Worm (Caenorhabditis elegans): ENCODE measurements around the gene ZC449.4.

ZC449.4 gene

DNA sequence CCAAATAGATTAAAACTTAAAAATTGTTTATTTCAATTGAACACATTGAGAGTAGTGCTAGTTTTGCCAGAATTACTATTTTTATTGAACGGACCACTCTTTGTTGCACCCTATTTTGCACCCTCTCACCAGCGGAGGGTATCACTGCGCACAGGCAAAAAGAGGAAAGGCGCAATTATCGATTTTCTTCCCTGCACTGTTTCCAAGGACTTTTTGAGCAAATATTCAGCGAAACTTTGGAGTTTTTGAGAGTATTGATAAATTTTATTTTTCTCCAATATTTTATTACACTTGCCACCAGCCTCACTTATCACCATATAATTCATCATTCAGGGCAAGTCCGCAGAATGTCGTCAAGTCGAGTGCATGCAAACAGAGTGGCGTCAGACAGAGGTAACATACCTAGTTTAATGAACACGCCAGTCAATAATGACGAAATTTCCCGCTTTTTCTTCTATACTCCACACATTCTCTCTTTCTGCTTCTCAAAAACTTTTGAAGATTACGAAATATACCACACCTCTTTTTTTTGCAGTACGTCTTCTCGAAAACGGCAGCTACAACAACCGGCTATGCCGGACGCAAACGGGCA, 15.6 kb downstream of the ZC449.4 start:
- peak; percentile 23 for TF ChIP-seq ceh-39 (tag; optimal IDR thresholded peaks at IDR 0.05)
- no peak for TF ChIP-seq snpc-4 (tag; optimal IDR thresholded peaks at IDR 0.05)
- no peak for TF ChIP-seq cnd-1 (tag; optimal IDR thresholded peaks at IDR 0.05)
- peak; percentile 46 for TF ChIP-seq mep-1 (tag; optimal IDR thresholded peaks at IDR 0.05)

DNA sequence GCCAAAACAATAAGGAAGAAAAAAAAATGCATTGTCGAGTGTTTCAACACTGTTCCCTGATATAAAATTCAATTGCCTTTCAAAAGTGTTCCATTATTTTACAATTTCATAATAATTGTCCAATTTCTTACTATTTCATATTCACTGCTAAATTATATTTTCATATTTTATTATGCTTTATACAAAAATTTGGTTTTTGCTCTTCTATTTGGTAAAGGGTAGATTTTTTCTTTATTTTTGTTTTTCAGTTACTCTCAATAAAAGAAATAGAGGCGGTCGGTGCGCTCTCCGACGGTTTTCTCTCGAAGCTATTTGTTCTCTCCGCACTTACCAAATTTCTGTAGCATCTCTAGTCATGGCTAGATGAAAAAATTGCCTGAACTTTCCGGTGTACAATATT, 16.2 kb downstream of the ZC449.4 start, which contains the start of gene sek-3:
sek-3 (plus strand) TSS at position 301 of the 400 bp plus-strand sequence.
- TF ChIP-seq ces-1 (GFP tag; optimal IDR thresholded peaks at IDR 0.05), result no peak
- no peak for TF ChIP-seq sptf-1 (tag; optimal IDR thresholded peaks at IDR 0.05)
- no peak for TF ChIP-seq lsy-2 (tag; optimal IDR thresholded peaks at IDR 0.05)
- no peak for TF ChIP-seq ceh-43 (GFP tag; optimal IDR thresholded peaks at IDR 0.05)
- no peak for TF ChIP-seq cnd-1 (tag; optimal IDR thresholded peaks at IDR 0.05)
- TF ChIP-seq hlh-1 (tag; optimal IDR thresholded peaks at IDR 0.05), result no peak

DNA sequence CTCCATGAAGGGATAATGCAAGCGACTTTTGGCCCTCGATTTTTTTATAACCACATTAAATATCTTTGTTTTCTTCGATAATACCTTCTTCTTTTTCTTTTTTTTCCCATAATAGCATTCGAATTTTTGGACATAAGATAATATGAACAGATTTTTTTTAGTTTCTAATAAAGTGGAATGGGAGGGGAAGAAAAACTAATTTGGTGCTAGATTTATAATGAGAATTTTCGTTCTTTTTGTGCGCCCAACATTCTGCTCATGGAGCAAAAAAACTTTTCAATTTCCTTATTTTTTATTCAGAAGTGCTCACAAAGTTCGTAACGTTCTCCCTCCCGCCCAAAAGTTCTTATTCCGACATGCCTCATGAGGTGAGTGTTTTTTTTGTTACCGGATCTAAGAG, 18.0 kb downstream of the ZC449.4 start, which contains the start of gene ZC449.8:
ZC449.8 (plus strand) TSS at position 301 of the 400 bp plus-strand sequence.
- no peak for TF ChIP-seq blmp-1 (tag; optimal IDR thresholded peaks at IDR 0.05)
- no peak for TF ChIP-seq snpc-4 (tag; optimal IDR thresholded peaks at IDR 0.05)
- TF ChIP-seq drap-1 (GFP tag; optimal IDR thresholded peaks at IDR 0.05), result no peak
- TF ChIP-seq pha-4 (tag; optimal IDR thresholded peaks at IDR 0.05), result no peak
- no peak for TF ChIP-seq ham-2 (GFP tag; optimal IDR thresholded peaks at IDR 0.05)
- TF ChIP-seq flh-1 (GFP tag; optimal IDR thresholded peaks at IDR 0.05), result no peak
- TF ChIP-seq elt-1 (tag; optimal IDR thresholded peaks at IDR 0.05; ENCODE audit: borderline replicate concordance, insufficient read depth), result no peak
- no peak for TF ChIP-seq mls-2 (tag; optimal IDR thresholded peaks at IDR 0.05)
- TF ChIP-seq M03D4.4 (tag; optimal IDR thresholded peaks at IDR 0.05), result no peak
- TF ChIP-seq zip-8 (tag; optimal IDR thresholded peaks at IDR 0.05), result no peak
- TF ChIP-seq sem-2 (GFP tag; optimal IDR thresholded peaks at IDR 0.05), result no peak
- TF ChIP-seq unc-120 (tag; optimal IDR thresholded peaks at IDR 0.05; ENCODE audit: poor library complexity, severe bottlenecking), result no peak
- no peak for TF ChIP-seq ztf-11 (tag; optimal IDR thresholded peaks at IDR 0.05)
- no peak for TF ChIP-seq nhr-12 (tag; optimal IDR thresholded peaks at IDR 0.05)
- TF ChIP-seq ceh-83 (GFP tag; optimal IDR thresholded peaks at IDR 0.05), result no peak
- no peak for TF ChIP-seq nhr-2 (tag; optimal IDR thresholded peaks at IDR 0.05)
- TF ChIP-seq mep-1 (tag; optimal IDR thresholded peaks at IDR 0.05), result no peak

DNA sequence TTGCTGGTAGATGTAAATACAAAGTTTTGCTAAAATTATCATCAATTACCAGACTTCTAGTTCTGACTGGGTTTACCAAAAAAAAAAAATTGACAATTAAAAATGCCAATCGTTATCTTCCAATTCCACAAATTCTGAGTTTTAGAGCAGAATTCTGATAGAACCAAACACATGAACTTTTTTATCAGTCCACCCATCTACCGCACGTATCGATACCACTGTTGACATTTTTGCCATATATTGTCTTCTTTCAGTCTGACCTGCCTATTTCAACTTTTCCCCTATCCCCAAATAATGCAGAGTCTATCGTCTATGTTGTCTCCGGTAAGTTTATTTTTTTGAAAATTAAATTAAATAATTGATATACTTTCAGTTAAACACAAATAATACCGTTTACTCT, 19.9 kb downstream of the ZC449.4 start, which contains the start of gene ZC449.7:
ZC449.7 (plus strand) TSS at position 249 of the 400 bp plus-strand sequence.
- TF ChIP-seq nhr-237 (tag; optimal IDR thresholded peaks at IDR 0.05), result no peak
- TF ChIP-seq cnd-1 (tag; optimal IDR thresholded peaks at IDR 0.05), result no peak
- TF ChIP-seq pha-4 (tag; optimal IDR thresholded peaks at IDR 0.05), result no peak
- no peak for TF ChIP-seq drap-1 (GFP tag; optimal IDR thresholded peaks at IDR 0.05)
- TF ChIP-seq nhr-76 (tag; optimal IDR thresholded peaks at IDR 0.05), result no peak
- TF ChIP-seq ztf-11 (tag; optimal IDR thresholded peaks at IDR 0.05), result no peak
- no peak for TF ChIP-seq ceh-39 (tag; optimal IDR thresholded peaks at IDR 0.05)
- TF ChIP-seq unc-39 (tag; optimal IDR thresholded peaks at IDR 0.05), result no peak
- no peak for TF ChIP-seq M03D4.4 (tag; optimal IDR thresholded peaks at IDR 0.05)
- no peak for TF ChIP-seq zip-8 (tag; optimal IDR thresholded peaks at IDR 0.05)
- TF ChIP-seq nhr-12 (tag; optimal IDR thresholded peaks at IDR 0.05), result no peak
- no peak for TF ChIP-seq elt-3 (tag; optimal IDR thresholded peaks at IDR 0.05)
- no peak for TF ChIP-seq unc-120 (tag; optimal IDR thresholded peaks at IDR 0.05; ENCODE audit: poor library complexity, severe bottlenecking)
- TF ChIP-seq mab-5 (tag; optimal IDR thresholded peaks at IDR 0.05), result no peak
- TF ChIP-seq mep-1 (tag; optimal IDR thresholded peaks at IDR 0.05), result no peak

DNA sequence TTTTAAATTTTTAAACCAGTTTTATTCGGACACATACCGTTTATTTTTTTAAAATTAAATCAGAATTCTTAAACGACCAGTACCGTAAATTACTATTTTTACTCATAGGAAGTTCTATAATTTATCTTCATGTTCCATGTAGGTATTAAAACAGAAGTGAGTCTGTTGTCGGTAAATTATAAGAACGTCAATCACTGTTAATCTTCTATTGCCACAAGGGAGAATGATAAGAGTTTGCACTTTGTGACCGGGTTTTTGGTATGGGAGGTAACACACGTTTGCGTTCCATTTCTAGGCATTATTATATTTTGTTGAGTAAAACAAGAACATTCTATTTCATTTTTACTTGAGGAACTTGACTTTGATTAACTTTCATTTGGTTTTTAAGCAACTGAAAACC, 24.8 kb downstream of the ZC449.4 start, which contains the start of gene hsd-3:
hsd-3 (plus strand) TSS at position 301 of the 400 bp plus-strand sequence.
- TF ChIP-seq nhr-28 (tag; optimal IDR thresholded peaks at IDR 0.05), result no peak
- TF ChIP-seq snpc-4 (tag; optimal IDR thresholded peaks at IDR 0.05), result no peak

DNA sequence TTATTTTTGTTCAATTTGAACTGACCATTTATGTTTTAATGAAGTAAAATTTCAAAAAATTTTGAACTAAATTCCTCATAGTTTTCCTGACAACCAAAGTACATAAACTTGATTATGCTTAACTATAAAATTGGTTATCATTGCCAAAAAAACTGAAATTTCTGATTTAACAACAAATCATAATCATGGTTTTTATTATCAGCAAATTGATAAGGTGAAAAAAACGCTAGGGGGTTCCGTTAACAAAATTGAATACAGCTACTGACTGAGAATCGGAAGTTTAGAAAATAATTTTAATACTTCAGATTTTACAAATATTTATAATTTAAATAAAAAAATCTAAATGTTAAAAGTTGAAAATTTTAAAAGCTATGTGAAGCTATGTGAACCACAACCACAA, 26.8 kb downstream of the ZC449.4 start:
- TF ChIP-seq ceh-83 (GFP tag; optimal IDR thresholded peaks at IDR 0.05) (no peak), lin-13 (tag; optimal IDR thresholded peaks at IDR 0.05) (no peak), lin-32 (GFP tag; optimal IDR thresholded peaks at IDR 0.05) (no peak), mep-1 (tag; optimal IDR thresholded peaks at IDR 0.05) (no peak), sem-2 (GFP tag; optimal IDR thresholded peaks at IDR 0.05) (no peak), mls-2 (tag; optimal IDR thresholded peaks at IDR 0.05) (no peak), unc-62 (GFP tag; optimal IDR thresholded peaks at IDR 0.05) (no peak), unc-120 (tag; optimal IDR thresholded peaks at IDR 0.05; ENCODE audit: poor library complexity, severe bottlenecking) (no peak), ceh-43 (GFP tag; optimal IDR thresholded peaks at IDR 0.05) (no peak), blmp-1 (tag; optimal IDR thresholded peaks at IDR 0.05) (no peak), nhr-237 (tag; optimal IDR thresholded peaks at IDR 0.05) (no peak), nhr-12 (tag; optimal IDR thresholded peaks at IDR 0.05) (no peak), ztf-11 (tag; optimal IDR thresholded peaks at IDR 0.05) (no peak)

Data from whole organism, mixed stage, embryonic.